Fruit fly (Drosophila melanogaster): Measurements from ENCODE around the gene Hsp67Bc.

dm6 chr3L:9353733-9354132, 18.6 kb downstream of the Hsp67Bc start, which contains the start of gene CG32040:
- TF ChIP-seq usp (GFP tag; optimal IDR thresholded peaks at IDR 0.05), result no peak
- TF ChIP-seq pan (optimal IDR thresholded peaks at IDR 0.05), result no peak
- no peak for TF ChIP-seq CG8478 (optimal IDR thresholded peaks at IDR 0.05)
- TF ChIP-seq psq (optimal IDR thresholded peaks at IDR 0.05), result no peak
- TF ChIP-seq EcR (GFP tag; optimal IDR thresholded peaks at IDR 0.05), result no peak
